Worm (Caenorhabditis elegans): ENCODE measurements around the gene mstr-2.

DNA sequence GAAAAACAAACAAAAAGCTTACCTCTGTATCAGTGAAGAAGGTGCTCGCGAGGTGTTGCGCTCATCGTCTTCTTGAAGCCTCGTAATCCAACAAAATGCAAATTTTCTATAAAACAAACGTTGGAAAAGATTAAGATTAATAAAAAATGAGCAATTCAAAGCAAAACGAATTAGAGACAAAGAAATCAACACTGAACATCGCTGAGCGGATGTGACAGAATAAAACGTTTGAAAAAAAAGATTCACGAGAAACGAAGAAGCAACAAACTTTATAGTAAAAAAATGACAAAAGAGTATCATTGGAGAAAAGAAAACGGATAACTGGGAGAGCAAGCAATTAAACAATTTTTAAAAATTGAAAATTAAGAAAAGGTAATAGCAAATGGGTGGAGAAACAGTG lies 30.0 kb downstream of the mstr-2 start, which contains the start of the genes C07G2.5 and atf-7:
- no peak for TF ChIP-seq ama-1 (optimal IDR thresholded peaks at IDR 0.05)
- no peak for TF ChIP-seq aly-1 (tag; optimal IDR thresholded peaks at IDR 0.05)
- no peak for TF ChIP-seq ets-7 (tag; optimal IDR thresholded peaks at IDR 0.05)
- TF ChIP-seq hmg-4 (GFP tag; optimal IDR thresholded peaks at IDR 0.05): no peak
- TF ChIP-seq pes-1 (GFP tag; IDR thresholded peaks at IDR 0.05): no peak
- no peak for TF ChIP-seq hnd-1 (tag; optimal IDR thresholded peaks at IDR 0.05)
- TF ChIP-seq scrt-1 (GFP tag; IDR thresholded peaks at IDR 0.05): no peak
- TF ChIP-seq tbx-11 (GFP tag; IDR thresholded peaks at IDR 0.05): no peak
- no peak for TF ChIP-seq ceh-36 (tag; optimal IDR thresholded peaks at IDR 0.05)
